Fruit fly (Drosophila melanogaster) whole organism, pupa: ENCODE measurements around the gene Spc25.

ENCODE experiments used
- CG10348 ChIP-seq: fragments of 200-800 bp; sonication (Bioruptor generic); IDR thresholded peaks from 2 replicates; pipeline ENCODE4 v1.3.6; 2022; ENCODE audit warnings: missing biosample characterization, missing genetic modification characterization
- CG4496 ChIP-seq: fragments of 200-800 bp; sonication (Bioruptor generic); IDR thresholded peaks from 3 replicates; pipeline ENCODE4 v1.3.6; 2022; ENCODE audit warnings: missing biosample characterization, missing genetic modification characterization
- Snoo ChIP-seq: fragments of 200-800 bp; sonication (Bioruptor generic); optimal IDR thresholded peaks from 3 replicates; lab custom pipeline; 2017; ENCODE audit warnings: missing biosample characterization, mild to moderate bottlenecking, missing genetic modification characterization, inconsistent platforms
- rn ChIP-seq: fragments of 200-800 bp; sonication (Bioruptor generic); IDR thresholded peaks from 2 replicates; pipeline ENCODE4 v1.3.6; 2022; ENCODE audit warnings: missing biosample characterization, missing genetic modification characterization

- TF ChIP-seq CG4496 (GFP tag; lab: Robert Waterston, UW) (no peak), Snoo (tag; lab: Kevin White, UChicago) (no peak), CG10348 (GFP tag; lab: Robert Waterston, UW) (no peak), rn (no peak)
These were observed 13.7 kb downstream of the Spc25 start for dm6 chr3R:12975223-12975622.
